Fruit fly (Drosophila melanogaster) whole organism, embryonic: ENCODE data around the gene CG46458.
A peak's percentile ranks its signal among the peaks of the same experiment; 100 is the strongest.

Source experiments
- CG1024 ChIP-seq: fragments of 200-800 bp; sonication (Bioruptor generic); IDR thresholded peaks from 2 replicates; pipeline ENCODE4 v1.3.6; 2022; ENCODE audit warnings: missing biosample characterization, missing genetic modification characterization
- CG11398 ChIP-seq: fragments of 200-800 bp; sonication (Bioruptor generic); optimal IDR thresholded peaks from 2 replicates; lab custom pipeline; 2016; ENCODE audit warnings: missing biosample characterization, missing genetic modification characterization
- CG12155 ChIP-seq: fragments of 200-800 bp; sonication (Bioruptor generic); optimal IDR thresholded peaks from 3 replicates; lab custom pipeline; 2016; ENCODE audit warnings: missing biosample characterization, missing genetic modification characterization
- CG12391 ChIP-seq: fragments of 200-800 bp; sonication (Bioruptor generic); optimal IDR thresholded peaks from 3 replicates; lab custom pipeline; 2018; ENCODE audit warnings: missing biosample characterization, mild to moderate bottlenecking, missing genetic modification characterization, moderate library complexity
- CG12744 ChIP-seq: fragments of 200-800 bp; sonication (Bioruptor generic); optimal IDR thresholded peaks from 2 replicates; lab custom pipeline; 2016; ENCODE audit warnings: missing biosample characterization, missing genetic modification characterization
- CG14014 ChIP-seq: fragments of 200-800 bp; sonication (Bioruptor generic); IDR thresholded peaks from 2 replicates; pipeline ENCODE4 v1.3.6; 2022; ENCODE audit warnings: missing biosample characterization, missing genetic modification characterization
- CG14860 ChIP-seq: fragments of 200-800 bp; sonication (Bioruptor generic); IDR thresholded peaks from 3 replicates; pipeline ENCODE4 v1.3.6; 2022; ENCODE audit warnings: missing biosample characterization, missing genetic modification characterization; ENCODE audit not compliant: partially characterized antibody
- CG1529 ChIP-seq: fragments of 200-800 bp; sonication (Bioruptor generic); optimal IDR thresholded peaks from 3 replicates; lab custom pipeline; 2018; ENCODE audit warnings: missing biosample characterization, missing genetic modification characterization
- CG15479 ChIP-seq: fragments of 200-800 bp; sonication (Bioruptor generic); optimal IDR thresholded peaks from 3 replicates; lab custom pipeline; 2019; ENCODE audit warnings: missing biosample characterization, mild to moderate bottlenecking, missing genetic modification characterization, moderate library complexity
- CG17612 ChIP-seq: fragments of 200-800 bp; sonication (Bioruptor generic); IDR thresholded peaks from 2 replicates; pipeline ENCODE4 v1.3.6; 2022; ENCODE audit warnings: missing biosample characterization, missing genetic modification characterization
- CG2678 ChIP-seq: fragments of 200-800 bp; sonication (Bioruptor generic); optimal IDR thresholded peaks from 3 replicates; lab custom pipeline; 2019; ENCODE audit warnings: missing biosample characterization, mild to moderate bottlenecking, missing genetic modification characterization, moderate library complexity
- CG30431 ChIP-seq: fragments of 200-800 bp; sonication (Bioruptor generic); optimal IDR thresholded peaks from 2 replicates; lab custom pipeline; 2017; ENCODE audit warnings: missing biosample characterization, missing genetic modification characterization
- CG31365 ChIP-seq: fragments of 200-800 bp; sonication (Bioruptor generic); optimal IDR thresholded peaks from 2 replicates; lab custom pipeline; 2018; ENCODE audit warnings: missing biosample characterization, mild to moderate bottlenecking, missing genetic modification characterization
- CG5245 ChIP-seq: fragments of 200-800 bp; sonication (Bioruptor generic); optimal IDR thresholded peaks from 3 replicates; lab custom pipeline; 2016; ENCODE audit warnings: missing biosample characterization, missing genetic modification characterization
- CG6654 ChIP-seq: fragments of 200-800 bp; sonication (Bioruptor generic); optimal IDR thresholded peaks from 2 replicates; lab custom pipeline; 2017; ENCODE audit warnings: missing biosample characterization, mild to moderate bottlenecking, missing genetic modification characterization
- CG8089 ChIP-seq: fragments of 200-800 bp; sonication (Bioruptor generic); optimal IDR thresholded peaks from 3 replicates; lab custom pipeline; 2016; ENCODE audit warnings: missing biosample characterization, missing genetic modification characterization
- CG8388 ChIP-seq: fragments of 200-800 bp; sonication (Bioruptor generic); optimal IDR thresholded peaks from 2 replicates; lab custom pipeline; 2019; ENCODE audit warnings: missing biosample characterization, mild to moderate bottlenecking, missing genetic modification characterization, moderate library complexity
- CG9215 ChIP-seq: fragments of 200-800 bp; sonication (Bioruptor generic); IDR thresholded peaks from 2 replicates; pipeline ENCODE4 v1.3.6; 2022; ENCODE audit warnings: missing biosample characterization, missing genetic modification characterization
- CrebB ChIP-seq: fragments of 200-800 bp; sonication (Bioruptor generic); optimal IDR thresholded peaks from 3 replicates; lab custom pipeline; 2018; ENCODE audit warnings: missing biosample characterization, mild to moderate bottlenecking, missing genetic modification characterization
- Dip3 ChIP-seq: fragments of 200-800 bp; sonication (Bioruptor generic); optimal IDR thresholded peaks from 3 replicates; lab custom pipeline; 2016; ENCODE audit warnings: missing biosample characterization, missing genetic modification characterization
- Gug ChIP-seq: fragments of 200-800 bp; sonication (Bioruptor generic); IDR thresholded peaks from 4 replicates; pipeline ENCODE4 v1.3.6; 2022; ENCODE audit warnings: missing biosample characterization, missing genetic modification characterization
- H15 ChIP-seq: fragments of 200-800 bp; sonication (Bioruptor generic); IDR thresholded peaks from 3 replicates; pipeline ENCODE4 v1.3.6; 2022; ENCODE audit warnings: missing biosample characterization, missing genetic modification characterization
- H2.0 ChIP-seq: fragments of 200-800 bp; sonication (Bioruptor generic); IDR thresholded peaks from 2 replicates; pipeline ENCODE4 v1.3.6; 2022; ENCODE audit warnings: missing biosample characterization, missing genetic modification characterization
- Hey ChIP-seq: fragments of 200-800 bp; sonication (Bioruptor generic); optimal IDR thresholded peaks from 3 replicates; lab custom pipeline; 2018; ENCODE audit warnings: missing biosample characterization, mild to moderate bottlenecking, missing genetic modification characterization
- HmgZ ChIP-seq: fragments of 200-800 bp; sonication (Bioruptor generic); optimal IDR thresholded peaks from 2 replicates; lab custom pipeline; 2018; ENCODE audit warnings: missing biosample characterization, mild to moderate bottlenecking, missing genetic modification characterization
- Hr3 ChIP-seq: fragments of 200-800 bp; sonication (Bioruptor generic); optimal IDR thresholded peaks from 3 replicates; lab custom pipeline; 2016; ENCODE audit warnings: missing biosample characterization, missing genetic modification characterization
- Nf-YB ChIP-seq: fragments of 200-800 bp; sonication (Bioruptor generic); optimal IDR thresholded peaks from 3 replicates; lab custom pipeline; 2019; ENCODE audit warnings: missing biosample characterization, mild to moderate bottlenecking, missing genetic modification characterization, moderate library complexity
- Nf-YC ChIP-seq: fragments of 200-800 bp; optimal IDR thresholded peaks from 3 replicates; lab custom pipeline; 2019; ENCODE audit warnings: missing biosample characterization, mild to moderate bottlenecking, missing genetic modification characterization, moderate library complexity
- Opbp ChIP-seq: fragments of 200-800 bp; sonication (Bioruptor generic); IDR thresholded peaks from 3 replicates; pipeline ENCODE4 v1.3.6; 2022; ENCODE audit warnings: missing biosample characterization, missing genetic modification characterization; ENCODE audit not compliant: partially characterized antibody
- PHDP ChIP-seq: fragments of 200-800 bp; sonication (Bioruptor generic); optimal IDR thresholded peaks from 3 replicates; lab custom pipeline; 2018; ENCODE audit warnings: missing biosample characterization, mild to moderate bottlenecking, missing genetic modification characterization, moderate library complexity
- Pdp1 ChIP-seq, 2 experiments: fragments of 200-800 bp; sonication (Bioruptor generic); optimal IDR thresholded peaks; 3 replicates each; lab custom pipeline; 2016; ENCODE audit warnings: missing biosample characterization in 2 of 2, missing genetic modification characterization in 2 of 2, mild to moderate bottlenecking in 1 of 2, moderate library complexity in 1 of 2
- Sox102F ChIP-seq: fragments of 200-800 bp; sonication (Bioruptor generic); optimal IDR thresholded peaks from 2 replicates; lab custom pipeline; 2018; ENCODE audit warnings: missing biosample characterization, mild to moderate bottlenecking, missing genetic modification characterization, moderate library complexity
- Stat92E ChIP-seq, 3 experiments: fragments of >200 bp in 2 of 3; fragments of 200-800 bp in 1 of 3; sonication (Bioruptor generic) in 1 of 3; optimal IDR thresholded peaks; 2 replicates each; lab custom pipeline; 2017 to 2019; ENCODE audit warnings: missing biosample characterization in 3 of 3, missing genetic modification characterization in 3 of 3, mild to moderate bottlenecking in 1 of 3, moderate library complexity in 1 of 3
- Xbp1 ChIP-seq: fragments of 200-800 bp; sonication (Bioruptor generic); optimal IDR thresholded peaks from 3 replicates; lab custom pipeline; 2016; ENCODE audit warnings: missing biosample characterization, mild to moderate bottlenecking, missing genetic modification characterization
- ac ChIP-seq: fragments of 200-800 bp; sonication (Bioruptor generic); optimal IDR thresholded peaks from 3 replicates; lab custom pipeline; 2017; ENCODE audit warnings: missing biosample characterization, mild to moderate bottlenecking, missing genetic modification characterization
- al ChIP-seq: fragments of 200-800 bp; sonication (Bioruptor generic); IDR thresholded peaks from 2 replicates; pipeline ENCODE4 v1.3.6; 2022; ENCODE audit warnings: missing biosample characterization, missing genetic modification characterization
- az2 ChIP-seq: fragments of 200-800 bp; sonication (Bioruptor generic); optimal IDR thresholded peaks from 3 replicates; lab custom pipeline; 2016; ENCODE audit warnings: missing biosample characterization, missing genetic modification characterization
- chinmo ChIP-seq: fragments of 200-800 bp; sonication (Bioruptor generic); IDR thresholded peaks from 4 replicates; pipeline ENCODE4 v1.3.6; 2022; ENCODE audit warnings: missing biosample characterization, missing genetic modification characterization; ENCODE audit not compliant: partially characterized antibody
- chm ChIP-seq: fragments of 200-800 bp; sonication (Bioruptor generic); IDR thresholded peaks from 2 replicates; pipeline ENCODE4 v1.3.6; 2022; ENCODE audit warnings: missing biosample characterization, missing genetic modification characterization
- ci ChIP-seq: fragments of 200-800 bp; sonication (Bioruptor generic); IDR thresholded peaks from 3 replicates; pipeline ENCODE4 v1.3.6; 2022; ENCODE audit warnings: missing biosample characterization, missing genetic modification characterization
- grn ChIP-seq: fragments of 200-800 bp; sonication (Bioruptor generic); optimal IDR thresholded peaks from 3 replicates; lab custom pipeline; 2017; ENCODE audit warnings: missing biosample characterization, missing genetic modification characterization
- gsb ChIP-seq: fragments of 200-800 bp; sonication (Bioruptor generic); IDR thresholded peaks from 2 replicates; pipeline ENCODE4 v1.3.6; 2022; ENCODE audit warnings: missing biosample characterization, missing genetic modification characterization
- hth ChIP-seq: fragments of >200 bp; optimal IDR thresholded peaks from 2 replicates; lab custom pipeline; 2017; ENCODE audit warnings: inconsistent platforms
- jumu ChIP-seq: fragments of 200-800 bp; sonication (Bioruptor generic); optimal IDR thresholded peaks from 3 replicates; lab custom pipeline; 2016; ENCODE audit warnings: missing biosample characterization, missing genetic modification characterization
- kni ChIP-seq: fragments of 200-800 bp; sonication (Bioruptor generic); optimal IDR thresholded peaks from 3 replicates; lab custom pipeline; 2017; ENCODE audit warnings: mild to moderate bottlenecking, missing biosample characterization, missing genetic modification reagents, missing genetic modification characterization
- mld ChIP-seq: fragments of 200-800 bp; sonication (Bioruptor generic); IDR thresholded peaks from 3 replicates; pipeline ENCODE4 v1.3.6; 2022; ENCODE audit warnings: missing biosample characterization, missing genetic modification characterization; ENCODE audit not compliant: partially characterized antibody
- oc ChIP-seq: fragments of 200-800 bp; sonication (Bioruptor generic); optimal IDR thresholded peaks from 2 replicates; lab custom pipeline; 2018; ENCODE audit warnings: missing biosample characterization, mild to moderate bottlenecking, missing genetic modification characterization, moderate library complexity
- pfk ChIP-seq: fragments of 200-800 bp; sonication (Bioruptor generic); optimal IDR thresholded peaks from 2 replicates; lab custom pipeline; 2018; ENCODE audit warnings: missing biosample characterization, mild to moderate bottlenecking, missing genetic modification characterization, moderate library complexity
- pros ChIP-seq: fragments of 200-800 bp; sonication (Bioruptor generic); optimal IDR thresholded peaks from 3 replicates; lab custom pipeline; 2019; ENCODE audit warnings: missing biosample characterization, mild to moderate bottlenecking, missing genetic modification characterization, moderate library complexity
- seq ChIP-seq: fragments of 200-800 bp; sonication (Bioruptor generic); IDR thresholded peaks from 2 replicates; pipeline ENCODE4 v1.3.6; 2022; ENCODE audit warnings: missing biosample characterization, missing genetic modification characterization

CG46458 gene

DNA sequence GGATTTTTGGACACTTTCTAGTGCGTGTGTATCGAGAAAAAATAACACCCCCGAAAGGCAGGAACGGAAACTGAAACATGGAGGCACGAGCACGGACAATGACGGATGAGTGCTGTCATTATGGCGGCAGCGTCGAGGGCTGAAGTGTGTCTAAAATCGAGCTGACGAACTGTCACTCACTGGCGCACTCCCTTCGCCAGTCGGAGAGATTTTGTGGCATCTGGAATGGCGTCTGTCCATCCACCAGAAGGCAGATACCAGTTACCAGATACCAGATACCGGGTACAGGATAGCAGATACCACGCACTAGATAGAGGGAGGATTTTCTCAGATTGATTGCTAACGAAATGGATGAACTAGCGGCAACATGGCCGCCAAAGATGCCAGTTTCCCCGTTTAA lies 20.4 kb downstream of the CG46458 start (continued):
- TF ChIP-seq oc (tag; lab: Kevin White, UChicago), result peak; percentile 0
- TF ChIP-seq chinmo (GFP tag; lab: Robert Waterston, UW), result no peak
- no peak for TF ChIP-seq CG30431 (GFP tag; lab: Kevin White, UChicago)
- TF ChIP-seq CG9215 (GFP tag; lab: Robert Waterston, UW), result no peak
- no peak for TF ChIP-seq chm
- TF ChIP-seq hth (lab: Kevin White, UChicago), result peak; percentile 86
- peak; percentile 5 for TF ChIP-seq grn (GFP tag; lab: Kevin White, UChicago)
- no peak for TF ChIP-seq ci (GFP tag; lab: Robert Waterston, UW)
- peak; percentile 3 for TF ChIP-seq kni (GFP tag; lab: Kevin White, UChicago)
- TF ChIP-seq al (GFP tag; lab: Robert Waterston, UW), result no peak
- TF ChIP-seq seq (GFP tag; lab: Robert Waterston, UW), result peak; percentile 37; the same call in 1 of the 2 replicates
- TF ChIP-seq pfk, result no peak
- TF ChIP-seq Stat92E (GFP tag; optimal IDR thresholded peaks at IDR 0.05; lab: Kevin White, UChicago), result no peak
- no peak for TF ChIP-seq CG12391 (tag; lab: Kevin White, UChicago)
- no peak for TF ChIP-seq CG1529 (GFP tag; lab: Kevin White, UChicago)
- TF ChIP-seq PHDP (tag; lab: Kevin White, UChicago), result no peak
- TF ChIP-seq CG17612 (GFP tag; lab: Robert Waterston, UW), result no peak
- peak; percentile 86 for TF ChIP-seq Nf-YB (GFP tag; lab: Kevin White, UChicago)
- no peak for TF ChIP-seq CG31365 (tag; lab: Kevin White, UChicago)
- TF ChIP-seq az2 (GFP tag; lab: Kevin White, UChicago), result no peak
- peak; percentile 48 for TF ChIP-seq pros
- TF ChIP-seq Opbp (GFP tag; lab: Robert Waterston, UW), result peak; percentile 24; the same call in 1 of the 3 replicates
- no peak for TF ChIP-seq mld
- TF ChIP-seq Hey, result peak; percentile 29
- TF ChIP-seq Sox102F (GFP tag; lab: Kevin White, UChicago), result no peak
- no peak for TF ChIP-seq CG14860 (GFP tag; lab: Robert Waterston, UW)
- no peak for TF ChIP-seq Hr3 (GFP tag; lab: Kevin White, UChicago)
- no peak for TF ChIP-seq H15
- TF ChIP-seq Gug (GFP tag; lab: Robert Waterston, UW), result no peak
- TF ChIP-seq Nf-YC (tag; lab: Kevin White, UChicago), result peak; percentile 77

- TF ChIP-seq CG1024 (GFP tag; lab: Robert Waterston, UW) (peak; percentile 48), CG12155 (peak; percentile 31), CG8388 (GFP tag; lab: Kevin White, UChicago) (peak; percentile 81), CG5245 (GFP tag; lab: Kevin White, UChicago) (peak; percentile 64), Pdp1 (GFP tag; optimal IDR thresholded peaks at IDR 0.05; lab: Kevin White, UChicago) (peak; percentile 53 to 91), H2.0 (GFP tag; lab: Robert Waterston, UW) (peak; percentile 56), CG6654 (GFP tag; lab: Kevin White, UChicago) (peak; percentile 21), CG11398 (GFP tag; lab: Kevin White, UChicago) (peak; percentile 37), ac (peak; percentile 65), gsb (no peak), Xbp1 (GFP tag; lab: Kevin White, UChicago) (peak; percentile 77), HmgZ (tag; lab: Kevin White, UChicago) (peak; percentile 1), CG2678 (tag; lab: Kevin White, UChicago) (peak; percentile 85), CrebB (tag; lab: Kevin White, UChicago) (no peak), CG15479 (GFP tag; lab: Kevin White, UChicago) (no peak), Dip3 (GFP tag; lab: Kevin White, UChicago) (no peak), jumu (GFP tag; lab: Kevin White, UChicago) (peak; percentile 29), CG8089 (peak; percentile 35), CG12744 (GFP tag; lab: Kevin White, UChicago) (peak; percentile 44), CG14014 (GFP tag; lab: Robert Waterston, UW) (peak; percentile 56; the same call in 1 of the 2 replicates)
Observed at dm6 chr3R:6935810-6936549, 22.2 kb downstream of the CG46458 start.
